Worm (Caenorhabditis elegans) whole organism, young adult: ENCODE measurements around the gene ztf-8.

Source experiments
- B0035.1 ChIP-seq: sonication (generic microtip); optimal IDR thresholded peaks from 2 replicates; lab custom pipeline; 2016; ENCODE audit warnings: missing genetic modification characterization, mild to moderate bottlenecking, missing compliant biosample characterization, missing genotype, missing genetic modification reagents
- D2030.7 ChIP-seq: fragments of 200-800 bp; sonication (Bioruptor generic); IDR thresholded peaks from 2 replicates; pipeline ENCODE4 v1.3.6; 2022; ENCODE audit warnings: missing genetic modification reagents, missing genetic modification characterization, missing compliant biosample characterization
- F10E7.11 ChIP-seq: sonication (generic microtip); optimal IDR thresholded peaks from 2 replicates; lab custom pipeline; 2017; ENCODE audit warnings: mild to moderate bottlenecking, missing genetic modification characterization, moderate library complexity, missing compliant biosample characterization
- F37B4.10 ChIP-seq: fragments of 200-800 bp; sonication (Bioruptor generic); IDR thresholded peaks from 2 replicates; pipeline ENCODE4 v1.3.6; 2022; ENCODE audit warnings: missing genetic modification characterization, missing compliant biosample characterization
- F52B5.7 ChIP-seq: sonication (generic microtip); optimal IDR thresholded peaks from 2 replicates; lab custom pipeline; 2016; ENCODE audit warnings: mild to moderate bottlenecking, missing genetic modification characterization, missing compliant biosample characterization
- F55B11.4 ChIP-seq: sonication (generic microtip); optimal IDR thresholded peaks from 2 replicates; lab custom pipeline; 2016; ENCODE audit warnings: missing compliant biosample characterization, missing genetic modification characterization, borderline replicate concordance; ENCODE audit not compliant: insufficient read depth
- K12H6.12 ChIP-seq: fragments of 200-800 bp; sonication (Bioruptor generic); optimal IDR thresholded peaks from 2 replicates; lab custom pipeline; 2018; ENCODE audit warnings: mild to moderate bottlenecking, missing genetic modification characterization, missing compliant biosample characterization
- Y56A3A.18 ChIP-seq: fragments of 200-800 bp; sonication (Bioruptor generic); IDR thresholded peaks from 2 replicates; pipeline ENCODE4 v1.3.6; 2022; ENCODE audit warnings: missing genetic modification reagents, missing genetic modification characterization, missing compliant biosample characterization
- Y79H2A.3 ChIP-seq: fragments of 200-800 bp; sonication (Bioruptor generic); conservative IDR thresholded peaks from 2 replicates; pipeline ENCODE4 v1.3.6; 2022; ENCODE audit warnings: missing genetic modification reagents, missing genetic modification characterization, missing compliant biosample characterization
- Y95B8A.8 ChIP-seq: fragments of 200-800 bp; sonication (Bioruptor generic); IDR thresholded peaks from 2 replicates; pipeline ENCODE4 v1.3.6; 2022; ENCODE audit warnings: missing genetic modification reagents, missing genetic modification characterization, missing compliant biosample characterization
- ama-1 ChIP-seq, 3 experiments: fragments of 150-350 bp in 1 of 3; sonication (generic microtip) in 2 of 3; optimal IDR thresholded peaks; 2 replicates each; lab custom pipeline; 2014 to 2018; ENCODE audit warnings: missing biosample characterization in 2 of 3, missing genetic modification characterization in 2 of 3, missing genetic modification reagents in 2 of 3
- aptf-2 ChIP-seq: fragments of 200-800 bp; sonication (Bioruptor generic); conservative IDR thresholded peaks from 2 replicates; pipeline ENCODE4 v1.3.6; 2022; ENCODE audit warnings: missing genetic modification reagents, missing genetic modification characterization, missing compliant biosample characterization
- atf-7 ChIP-seq: sonication (generic microtip); optimal IDR thresholded peaks from 2 replicates; lab custom pipeline; 2017; ENCODE audit warnings: mild to moderate bottlenecking, missing genetic modification characterization, missing compliant biosample characterization
- attf-5 ChIP-seq: fragments of 200-800 bp; sonication (Bioruptor generic); optimal IDR thresholded peaks from 2 replicates; lab custom pipeline; 2018; ENCODE audit warnings: mild to moderate bottlenecking, missing genetic modification characterization, missing compliant biosample characterization
- cebp-2 ChIP-seq: fragments of 200-800 bp; sonication (Bioruptor generic); IDR thresholded peaks from 2 replicates; pipeline ENCODE4 v1.3.6; 2022; ENCODE audit warnings: missing genetic modification characterization, missing compliant biosample characterization
- ceh-27 ChIP-seq: fragments of 200-800 bp; sonication (Bioruptor generic); optimal IDR thresholded peaks from 2 replicates; lab custom pipeline; 2018; ENCODE audit warnings: mild to moderate bottlenecking, missing genetic modification characterization, moderate library complexity, missing compliant biosample characterization
- ceh-58 ChIP-seq: fragments of 200-800 bp; sonication (Bioruptor generic); IDR thresholded peaks from 2 replicates; pipeline ENCODE4 v1.3.6; 2022; ENCODE audit warnings: missing genetic modification characterization, missing compliant biosample characterization
- dox-1 ChIP-seq: fragments of 200-800 bp; sonication (Bioruptor generic); IDR thresholded peaks from 2 replicates; pipeline ENCODE4 v1.3.6; 2022; ENCODE audit warnings: missing genetic modification reagents, missing genetic modification characterization, missing compliant biosample characterization
- dpff-1 ChIP-seq: sonication (generic microtip); optimal IDR thresholded peaks from 2 replicates; lab custom pipeline; 2017; ENCODE audit warnings: mild to moderate bottlenecking, missing genetic modification characterization, missing compliant biosample characterization
- efl-1 ChIP-seq: fragments of 150-350 bp; optimal IDR thresholded peaks from 2 replicates; lab custom pipeline; 2014; ENCODE audit warnings: missing biosample characterization, missing genetic modification reagents, missing genetic modification characterization
- ekl-4 ChIP-seq: fragments of 200-800 bp; sonication (Bioruptor generic); IDR thresholded peaks from 2 replicates; pipeline ENCODE4 v1.3.6; 2022; ENCODE audit warnings: missing genetic modification reagents, missing genetic modification characterization, missing compliant biosample characterization
- fkh-3 ChIP-seq: sonication (generic microtip); optimal IDR thresholded peaks from 2 replicates; lab custom pipeline; 2016; ENCODE audit warnings: mild to moderate bottlenecking, missing genetic modification characterization, missing compliant biosample characterization
- hmg-1.2 ChIP-seq: fragments of 200-800 bp; sonication (Bioruptor generic); IDR thresholded peaks from 2 replicates; pipeline ENCODE4 v1.3.6; 2022; ENCODE audit warnings: missing genetic modification reagents, missing genetic modification characterization, missing compliant biosample characterization
- hmg-20 ChIP-seq: fragments of 200-800 bp; sonication (Bioruptor generic); IDR thresholded peaks from 2 replicates; pipeline ENCODE4 v1.3.6; 2022; ENCODE audit warnings: missing genetic modification reagents, missing genetic modification characterization, missing compliant biosample characterization
- hsf-1 ChIP-seq: fragments of 200-800 bp; sonication (Bioruptor generic); IDR thresholded peaks from 2 replicates; pipeline ENCODE4 v1.3.6; 2022; ENCODE audit warnings: missing genetic modification reagents, missing genetic modification characterization, missing compliant biosample characterization
- lin-35 ChIP-seq, 3 experiments: fragments of 150-350 bp in 2 of 3; sonication (generic microtip) in 1 of 3; optimal IDR thresholded peaks; 2 replicates each; lab custom pipeline; 2014 to 2018; ENCODE audit warnings: missing biosample characterization in 3 of 3, missing genetic modification characterization in 3 of 3, missing genetic modification reagents in 3 of 3
- madf-10 ChIP-seq: sonication (generic microtip); optimal IDR thresholded peaks from 2 replicates; lab custom pipeline; 2016; ENCODE audit warnings: mild to moderate bottlenecking, missing genetic modification characterization, missing compliant biosample characterization
- madf-6 ChIP-seq: fragments of 200-800 bp; sonication (Bioruptor generic); IDR thresholded peaks from 2 replicates; pipeline ENCODE4 v1.3.6; 2022; ENCODE audit warnings: missing genetic modification reagents, missing genetic modification characterization, missing compliant biosample characterization
- mel-28 ChIP-seq: sonication (generic microtip); optimal IDR thresholded peaks from 2 replicates; lab custom pipeline; 2016; ENCODE audit warnings: borderline replicate concordance, mild to moderate bottlenecking, missing genetic modification characterization, missing compliant biosample characterization
- mes-4 ChIP-seq: sonication (generic microtip); optimal IDR thresholded peaks from 2 replicates; lab custom pipeline; 2016; ENCODE audit warnings: missing genotype, missing genetic modification characterization, missing compliant biosample characterization
- nfyb-1 ChIP-seq: fragments of 200-800 bp; sonication (Bioruptor generic); IDR thresholded peaks from 2 replicates; pipeline ENCODE4 v1.3.6; 2022; ENCODE audit warnings: missing genetic modification reagents, missing genetic modification characterization, missing compliant biosample characterization
- pbrm-1 ChIP-seq: fragments of 200-800 bp; sonication (Bioruptor generic); IDR thresholded peaks from 2 replicates; pipeline ENCODE4 v1.3.6; 2022; ENCODE audit warnings: missing genetic modification reagents, missing genetic modification characterization, missing compliant biosample characterization
- pha-4 ChIP-seq: fragments of 150-350 bp; sonication (generic microtip); optimal IDR thresholded peaks from 2 replicates; lab custom pipeline; 2014; ENCODE audit warnings: missing biosample characterization, missing genetic modification reagents, missing genetic modification characterization
- rcor-1 ChIP-seq: fragments of 200-800 bp; sonication (Bioruptor generic); IDR thresholded peaks from 2 replicates; pipeline ENCODE4 v1.3.6; 2022; ENCODE audit warnings: missing genetic modification reagents, missing genetic modification characterization, missing compliant biosample characterization
- snpc-3.4 ChIP-seq: sonication (generic microtip); optimal IDR thresholded peaks from 2 replicates; lab custom pipeline; 2017; ENCODE audit warnings: missing genetic modification characterization, mild to moderate bottlenecking, missing compliant biosample characterization, antibody characterized with exemption, moderate library complexity, missing genotype, missing genetic modification reagents
- somi-1 ChIP-seq: fragments of 200-800 bp; sonication (Bioruptor generic); optimal IDR thresholded peaks from 2 replicates; lab custom pipeline; 2018; ENCODE audit warnings: mild to moderate bottlenecking, missing genetic modification characterization, missing compliant biosample characterization
- unc-130 ChIP-seq: sonication (generic microtip); optimal IDR thresholded peaks from 2 replicates; lab custom pipeline; 2016; ENCODE audit warnings: missing genetic modification reagents, missing genetic modification characterization, missing compliant biosample characterization
- zfh-2 ChIP-seq: fragments of 200-800 bp; sonication (Bioruptor generic); conservative IDR thresholded peaks from 2 replicates; pipeline ENCODE4 v1.3.6; 2022; ENCODE audit warnings: missing genetic modification reagents, missing genetic modification characterization, missing compliant biosample characterization
- ztf-22 ChIP-seq: fragments of 200-800 bp; sonication (Bioruptor generic); optimal IDR thresholded peaks from 2 replicates; lab custom pipeline; 2018; ENCODE audit warnings: mild to moderate bottlenecking, missing genetic modification characterization, moderate library complexity, missing compliant biosample characterization
- ztf-25 ChIP-seq: fragments of 200-800 bp; sonication (Bioruptor generic); IDR thresholded peaks from 2 replicates; pipeline ENCODE4 v1.3.6; 2022; ENCODE audit warnings: missing genetic modification reagents, missing genetic modification characterization, missing compliant biosample characterization

ztf-8 gene

DNA sequence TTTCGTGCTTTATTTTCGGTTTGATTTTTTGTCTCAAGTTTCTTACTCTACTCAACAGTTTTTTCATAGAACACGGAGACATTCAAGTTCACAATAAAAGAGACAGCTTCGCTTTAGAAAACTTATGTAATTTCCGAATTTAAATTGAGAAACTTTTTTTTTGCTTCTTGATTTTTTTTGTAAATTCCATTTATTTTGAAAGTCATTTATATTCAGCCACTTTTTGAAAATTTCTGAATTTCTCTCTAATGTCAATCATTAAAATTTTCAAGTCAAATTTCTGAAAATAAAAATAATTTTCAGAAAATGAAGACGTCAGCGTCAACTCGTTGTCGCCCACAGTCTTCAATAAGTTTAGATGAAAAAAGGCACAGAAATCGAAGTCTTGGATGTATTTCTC lies 14.6 kb upstream of the ztf-8 start, which contains the start of gene T15B12.1:
T15B12.1 (plus strand) TSS at position 301 of the 400 bp plus-strand sequence.
- no peak for TF ChIP-seq ceh-58 (GFP tag; lab: Robert Waterston, UW)
- TF ChIP-seq F10E7.11 (tag; lab: Kevin White, UChicago), result no peak
- TF ChIP-seq pha-4 (tag; lab: Kevin White, UChicago), result no peak
- no peak for TF ChIP-seq snpc-3.4 (tag; lab: Kevin White, UChicago)
- TF ChIP-seq ama-1 (optimal IDR thresholded peaks at IDR 0.05; lab: Kevin White, UChicago), result no peak
- TF ChIP-seq ama-1 (GFP tag; optimal IDR thresholded peaks at IDR 0.05; lab: Kevin White, UChicago), result no peak
- no peak for TF ChIP-seq atf-7
- no peak for TF ChIP-seq pbrm-1 (GFP tag; lab: Robert Waterston, UW)
- no peak for TF ChIP-seq B0035.1 (tag; lab: Kevin White, UChicago)
- no peak for TF ChIP-seq cebp-2 (GFP tag; lab: Robert Waterston, UW)
- no peak for TF ChIP-seq K12H6.12
- no peak for TF ChIP-seq hmg-20 (GFP tag; lab: Robert Waterston, UW)
- TF ChIP-seq, all 124 proteins: peak for 0

ce11 chrIII:5286205-5286604 lies 12.9 kb upstream of the ztf-8 start, which contains the start of gene ZC395.11:
TSS of gene ZC395.11 (minus strand) at chrIII:5286305.
- TF ChIP-seq Y95B8A.8 (GFP tag; lab: Robert Waterston, UW), result no peak
- no peak for TF ChIP-seq madf-6 (GFP tag; lab: Robert Waterston, UW)
- TF ChIP-seq rcor-1 (GFP tag; lab: Robert Waterston, UW), result no peak
- TF ChIP-seq Y79H2A.3 (GFP tag; lab: Robert Waterston, UW), result no peak
- TF ChIP-seq D2030.7 (GFP tag; lab: Robert Waterston, UW), result no peak
- TF ChIP-seq attf-5 (GFP tag; lab: Kevin White, UChicago), result no peak
- TF ChIP-seq fkh-3 (tag; lab: Kevin White, UChicago), result no peak
- TF ChIP-seq madf-10 (tag; lab: Kevin White, UChicago), result no peak
- no peak for TF ChIP-seq mes-4
- TF ChIP-seq lin-35 (GFP tag; optimal IDR thresholded peaks at IDR 0.05; lab: Kevin White, UChicago), result no peak
- no peak for TF ChIP-seq somi-1 (GFP tag; lab: Kevin White, UChicago)

ce11 chrIII:5285484-5285883 lies 12.2 kb upstream of the ztf-8 start:
- TF ChIP-seq mel-28 (tag; lab: Kevin White, UChicago) (no peak), F37B4.10 (GFP tag; lab: Robert Waterston, UW) (0 out of 2 replicates have a peak, but pooled peaks have one; percentile 81), zfh-2 (GFP tag; lab: Robert Waterston, UW) (peak; percentile 58; the same call in 1 of the 2 replicates), dox-1 (GFP tag; lab: Robert Waterston, UW) (0 out of 2 replicates have a peak, but pooled peaks have one; percentile 8)

- TF ChIP-seq F55B11.4 (tag; lab: Kevin White, UChicago), result no peak
- TF ChIP-seq hmg-1.2 (GFP tag; lab: Robert Waterston, UW), result peak; percentile 90
These were observed 7.0 kb upstream of the ztf-8 start for ce11 chrIII:5280228-5280627.

ce11 chrIII:5277740-5278139 lies 4.5 kb upstream of the ztf-8 start, which contains the start of gene clk-1:
TSS of gene clk-1 (plus strand) at chrIII:5277894.
- peak; percentile 24; the same call in 1 of the 2 replicates for TF ChIP-seq madf-6 (GFP tag; lab: Robert Waterston, UW)
- TF ChIP-seq unc-130 (GFP tag; lab: Kevin White, UChicago), result no peak
- peak; percentile 4 for TF ChIP-seq dpff-1 (tag; lab: Kevin White, UChicago)
- 0 out of 2 replicates have a peak, but pooled peaks have one; percentile 55 for TF ChIP-seq hsf-1 (GFP tag; lab: Robert Waterston, UW)
- no peak for TF ChIP-seq aptf-2
- 0 out of 2 replicates have a peak, but pooled peaks have one; percentile 8 for TF ChIP-seq nfyb-1 (GFP tag; lab: Robert Waterston, UW)
- TF ChIP-seq Y56A3A.18, result no peak
- 0 out of 2 replicates have a peak, but pooled peaks have one; percentile 33 for TF ChIP-seq ekl-4
- TF ChIP-seq zfh-2 (GFP tag; lab: Robert Waterston, UW), result no peak
- no peak for TF ChIP-seq ztf-22 (GFP tag; lab: Kevin White, UChicago)
- TF ChIP-seq efl-1 (GFP tag; lab: Kevin White, UChicago), result no peak
- TF ChIP-seq lin-35 (GFP tag; optimal IDR thresholded peaks at IDR 0.05; lab: Kevin White, UChicago), result no peak
- TF ChIP-seq ceh-27 (GFP tag; lab: Kevin White, UChicago), result no peak
- TF ChIP-seq F52B5.7 (tag; lab: Kevin White, UChicago), result peak; percentile 6
- TF ChIP-seq attf-5 (GFP tag; lab: Kevin White, UChicago), result no peak
- no peak for TF ChIP-seq ztf-25 (GFP tag; lab: Robert Waterston, UW)
